Worm (Caenorhabditis elegans): Measurements from ENCODE around the gene srbc-7.

DNA sequence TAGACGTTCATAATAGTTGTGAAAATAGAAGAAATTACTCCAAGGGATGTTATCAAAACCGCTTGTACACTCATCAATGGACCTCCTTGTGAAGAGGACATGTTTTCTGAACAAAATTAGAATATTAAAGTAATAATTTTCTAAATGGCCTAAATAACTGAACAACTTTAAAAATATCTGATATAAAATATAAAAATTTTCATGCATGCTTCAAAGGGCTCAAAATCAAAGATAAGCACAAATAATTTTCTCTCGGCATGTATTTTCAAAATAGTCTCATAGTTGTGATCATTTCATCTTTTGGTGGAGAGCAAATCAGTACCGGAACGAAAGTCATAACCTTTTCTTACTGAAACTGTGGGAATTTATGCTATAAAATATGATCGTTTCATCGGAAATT is 2.4 kb downstream of the srbc-7 start, which contains the start of gene srbc-8:
- no peak for TF ChIP-seq ref-1 (GFP tag; conservative IDR thresholded peaks at IDR 0.05)
- no peak for TF ChIP-seq flt-1 (GFP tag; IDR thresholded peaks at IDR 0.05)
- no peak for TF ChIP-seq ztf-23 (GFP tag; IDR thresholded peaks at IDR 0.05)
- no peak for TF ChIP-seq tab-1 (GFP tag; IDR thresholded peaks at IDR 0.05)
- no peak for TF ChIP-seq med-1 (GFP tag; optimal IDR thresholded peaks at IDR 0.05; ENCODE audit: insufficient read depth)
- TF ChIP-seq cog-1 (tag; optimal IDR thresholded peaks at IDR 0.05): no peak
- TF ChIP-seq T22C8.4 (GFP tag; IDR thresholded peaks at IDR 0.05): no peak
- TF ChIP-seq ztf-29 (GFP tag; IDR thresholded peaks at IDR 0.05): no peak

All from whole organism, midembryonic.